Fruit fly (Drosophila melanogaster) whole organism, prepupa: ENCODE data around the gene CG7304.

Experiments used
- CG10669 ChIP-seq: fragments of 200-800 bp; sonication (Bioruptor generic); optimal IDR thresholded peaks from 3 replicates; lab custom pipeline; 2018; ENCODE audit warnings: missing biosample characterization, mild to moderate bottlenecking, missing genetic modification characterization, moderate library complexity
- CG11902 ChIP-seq: fragments of 200-800 bp; sonication (Bioruptor generic); optimal IDR thresholded peaks from 3 replicates; lab custom pipeline; 2016; ENCODE audit warnings: missing biosample characterization, missing genetic modification characterization
- CG15336 ChIP-seq: fragments of 200-800 bp; sonication (Bioruptor generic); IDR thresholded peaks from 2 replicates; pipeline ENCODE4 v1.3.6; 2022; ENCODE audit warnings: missing biosample characterization, missing genetic modification characterization
- CG16779 ChIP-seq: fragments of 200-800 bp; sonication (Bioruptor generic); optimal IDR thresholded peaks from 3 replicates; lab custom pipeline; 2017; ENCODE audit warnings: missing biosample characterization, mild to moderate bottlenecking, missing genetic modification characterization
- CG32006 ChIP-seq: fragments of 200-800 bp; sonication (Bioruptor generic); optimal IDR thresholded peaks from 3 replicates; lab custom pipeline; 2017; ENCODE audit warnings: missing biosample characterization, mild to moderate bottlenecking, missing genetic modification characterization
- CG3919 ChIP-seq: fragments of 200-800 bp; sonication (Bioruptor generic); optimal IDR thresholded peaks from 3 replicates; lab custom pipeline; 2016; ENCODE audit warnings: missing biosample characterization, missing genetic modification characterization
- CG4318 ChIP-seq: fragments of 200-800 bp; sonication (Bioruptor generic); optimal IDR thresholded peaks from 3 replicates; lab custom pipeline; 2017; ENCODE audit warnings: missing biosample characterization, mild to moderate bottlenecking, missing genetic modification characterization
- CG6163 ChIP-seq: fragments of 200-800 bp; sonication (Bioruptor generic); IDR thresholded peaks from 3 replicates; pipeline ENCODE4 v1.3.6; 2022; ENCODE audit warnings: missing biosample characterization, missing genetic modification characterization
- CG6276 ChIP-seq: fragments of 200-800 bp; sonication (Bioruptor generic); optimal IDR thresholded peaks from 2 replicates; lab custom pipeline; 2017; ENCODE audit warnings: missing biosample characterization, mild to moderate bottlenecking, missing genetic modification characterization
- CG6808 ChIP-seq: fragments of 200-800 bp; sonication (Bioruptor generic); optimal IDR thresholded peaks from 3 replicates; lab custom pipeline; 2017; ENCODE audit warnings: missing biosample characterization, missing genetic modification characterization, mild to moderate bottlenecking, moderate library complexity, missing genetic modification reagents
- CG6854 ChIP-seq: fragments of 200-800 bp; sonication (Bioruptor generic); optimal IDR thresholded peaks from 2 replicates; lab custom pipeline; 2017; ENCODE audit warnings: missing biosample characterization, mild to moderate bottlenecking, missing genetic modification characterization
- CG7368 ChIP-seq: fragments of 200-800 bp; sonication (Bioruptor generic); optimal IDR thresholded peaks from 3 replicates; lab custom pipeline; 2016; ENCODE audit warnings: missing biosample characterization, missing genetic modification characterization
- CG9139 ChIP-seq: fragments of 200-800 bp; sonication (Bioruptor generic); optimal IDR thresholded peaks from 3 replicates; lab custom pipeline; 2017; ENCODE audit warnings: missing biosample characterization, mild to moderate bottlenecking, missing genetic modification characterization
- Eip75B ChIP-seq: fragments of 200-800 bp; sonication (Bioruptor generic); optimal IDR thresholded peaks from 3 replicates; lab custom pipeline; 2016; ENCODE audit warnings: missing biosample characterization, missing genetic modification characterization
- Ets21C ChIP-seq: fragments of 200-800 bp; sonication (Bioruptor generic); optimal IDR thresholded peaks from 3 replicates; lab custom pipeline; 2016; ENCODE audit warnings: missing biosample characterization, missing genetic modification characterization
- Hr4 ChIP-seq: fragments of 200-800 bp; sonication (Bioruptor generic); optimal IDR thresholded peaks from 3 replicates; lab custom pipeline; 2016; ENCODE audit warnings: missing biosample characterization, missing genetic modification characterization
- OdsH ChIP-seq: fragments of 200-800 bp; sonication (Bioruptor generic); optimal IDR thresholded peaks from 3 replicates; lab custom pipeline; 2016; ENCODE audit warnings: missing biosample characterization, missing genetic modification characterization
- Smox ChIP-seq: fragments of 200-800 bp; sonication (Bioruptor generic); optimal IDR thresholded peaks from 3 replicates; lab custom pipeline; 2016; ENCODE audit warnings: missing biosample characterization, missing genetic modification characterization
- Sox102F ChIP-seq: fragments of 200-800 bp; sonication (Bioruptor generic); optimal IDR thresholded peaks from 2 replicates; lab custom pipeline; 2016; ENCODE audit warnings: missing biosample characterization, mild to moderate bottlenecking, missing genetic modification characterization
- dsx ChIP-seq: fragments of 200-800 bp; optimal IDR thresholded peaks from 3 replicates; lab custom pipeline; 2019; ENCODE audit warnings: missing biosample characterization, mild to moderate bottlenecking, missing genetic modification characterization, moderate library complexity; ENCODE audit not compliant: poor library complexity, severe bottlenecking
- eg ChIP-seq: fragments of 200-800 bp; sonication (Bioruptor generic); IDR thresholded peaks from 3 replicates; pipeline ENCODE4 v1.3.6; 2022; ENCODE audit warnings: missing biosample characterization, missing genetic modification characterization
- fd59A ChIP-seq: fragments of 200-800 bp; sonication (Bioruptor generic); optimal IDR thresholded peaks from 2 replicates; lab custom pipeline; 2017; ENCODE audit warnings: missing biosample characterization, mild to moderate bottlenecking, missing genetic modification characterization, missing genetic modification reagents
- fkh ChIP-seq: fragments of 200-800 bp; sonication (Bioruptor generic); optimal IDR thresholded peaks from 3 replicates; lab custom pipeline; 2017; ENCODE audit warnings: missing biosample characterization, mild to moderate bottlenecking, missing genetic modification characterization, moderate library complexity
- net ChIP-seq: fragments of 200-800 bp; sonication (Bioruptor generic); optimal IDR thresholded peaks from 3 replicates; lab custom pipeline; 2016; ENCODE audit warnings: missing biosample characterization, missing genetic modification characterization
- pdm3 ChIP-seq: fragments of 200-800 bp; sonication (Bioruptor generic); optimal IDR thresholded peaks from 3 replicates; lab custom pipeline; 2016; ENCODE audit warnings: missing biosample characterization, missing genetic modification characterization
- salr ChIP-seq, 2 experiments: fragments of 200-800 bp; sonication (Bioruptor generic); optimal IDR thresholded peaks; 3 replicates each; lab custom pipeline; 2016 to 2018; ENCODE audit warnings: missing biosample characterization in 2 of 2, missing genetic modification characterization in 2 of 2, mild to moderate bottlenecking in 1 of 2
- spab ChIP-seq: fragments of 200-800 bp; sonication (Bioruptor generic); optimal IDR thresholded peaks from 2 replicates; lab custom pipeline; 2017; ENCODE audit warnings: missing biosample characterization, mild to moderate bottlenecking, missing genetic modification characterization, missing genetic modification reagents
- topi ChIP-seq: fragments of 200-800 bp; sonication (Bioruptor generic); optimal IDR thresholded peaks from 3 replicates; lab custom pipeline; 2016; ENCODE audit warnings: missing biosample characterization, missing genetic modification characterization
- vri ChIP-seq: fragments of 200-800 bp; sonication (Bioruptor generic); optimal IDR thresholded peaks from 3 replicates; lab custom pipeline; 2016; ENCODE audit warnings: missing biosample characterization, mild to moderate bottlenecking, missing genetic modification characterization

Gene CG7304

DNA sequence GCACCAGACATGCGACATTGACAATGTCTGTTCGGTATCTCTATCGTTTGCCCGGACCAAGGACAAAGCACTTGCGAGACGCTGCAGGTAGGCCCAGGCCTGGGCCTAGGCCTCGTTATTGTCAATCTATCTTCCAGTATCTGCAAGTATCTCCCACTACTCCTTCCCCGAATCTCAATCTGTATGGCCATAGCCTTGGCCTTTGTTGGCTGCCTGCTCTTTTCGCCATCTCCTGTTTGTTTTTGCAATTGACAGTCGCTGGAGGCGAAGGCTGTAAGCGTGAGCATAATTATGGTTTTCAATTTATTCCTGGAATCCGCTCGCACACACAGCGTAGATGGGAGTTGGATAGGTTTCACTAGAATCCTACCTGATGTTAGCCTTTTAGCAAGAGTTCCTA, 32.5 kb downstream of the CG7304 start:
- TF ChIP-seq eg (GFP tag; lab: Robert Waterston, UW) = no peak

DNA sequence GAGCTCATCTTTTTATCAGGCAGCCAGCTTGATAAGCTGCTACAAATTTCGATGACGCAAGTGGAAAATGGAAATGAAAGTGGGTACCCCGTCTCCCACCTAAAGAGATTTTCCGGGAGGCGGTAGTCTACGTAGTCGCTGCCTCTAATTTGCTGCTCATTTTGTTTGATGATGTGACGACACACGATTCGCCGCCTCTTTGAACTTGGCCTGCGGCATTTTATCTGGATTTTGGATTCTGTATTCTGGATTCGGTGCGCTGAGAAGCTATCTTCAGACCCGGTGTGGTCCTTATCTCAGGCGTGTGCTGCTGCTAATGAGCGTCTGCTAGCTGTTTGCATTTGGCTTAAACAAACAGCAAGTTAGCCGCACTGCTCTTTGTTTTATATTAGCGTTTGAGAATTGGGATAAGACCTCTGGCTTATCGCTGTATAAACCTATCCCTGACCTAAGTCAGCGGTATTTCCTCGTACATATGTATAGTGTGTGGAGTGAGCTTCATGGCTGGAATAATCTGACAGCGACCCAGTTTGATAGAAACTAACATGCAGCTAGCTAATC, 34.5 kb downstream of the CG7304 start:
- TF ChIP-seq fkh (GFP tag; lab: Kevin White, UChicago) (peak; percentile 93), Sox102F (no peak)
- TF ChIP-seq, all 60 proteins: peak for 1

DNA sequence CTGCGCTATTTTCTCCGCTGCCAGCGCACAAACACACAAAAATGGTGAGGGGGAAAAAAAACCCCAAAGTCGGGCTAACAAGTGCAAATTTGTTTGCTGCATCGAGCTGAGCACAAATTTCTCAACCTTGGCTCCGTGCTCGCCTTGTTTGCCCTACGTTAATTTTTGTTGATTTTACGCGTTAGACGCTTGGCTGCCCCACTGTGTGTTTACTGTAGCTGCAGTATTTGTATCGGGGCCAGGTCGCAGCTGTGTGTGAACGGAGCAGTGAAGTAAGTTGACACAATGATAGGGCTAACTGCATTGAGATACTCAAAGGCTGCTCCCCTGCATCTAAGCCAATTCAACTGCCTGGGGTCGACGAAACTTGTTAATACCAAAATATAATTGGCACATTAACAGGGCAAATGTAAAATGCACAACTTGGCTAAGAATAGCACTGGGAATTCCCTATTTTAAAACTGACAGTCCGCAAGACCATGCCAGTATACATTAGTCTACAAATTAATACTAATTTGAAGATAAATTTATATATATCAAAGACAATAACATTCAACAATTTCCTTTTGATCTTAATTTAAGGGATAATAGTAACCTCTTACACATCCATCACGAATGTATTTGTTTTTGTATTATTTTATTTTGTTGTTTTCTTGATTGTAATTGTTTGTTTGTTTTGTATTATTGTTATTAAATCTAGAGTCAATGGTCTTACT, 36.4 kb downstream of the CG7304 start, which contains the start of gene CG42571:
Gene CG42571 (plus strand): TSS at position 666 of the 716 bp plus-strand sequence.
- TF ChIP-seq fkh (GFP tag; lab: Kevin White, UChicago) (peak; percentile 89), CG4318 (GFP tag; lab: Kevin White, UChicago) (no peak)

- TF ChIP-seq Hr4 (GFP tag; lab: Kevin White, UChicago) = no peak
- TF ChIP-seq pdm3 (GFP tag; lab: Kevin White, UChicago) = no peak
- no peak for TF ChIP-seq spab
- no peak for TF ChIP-seq CG7368 (GFP tag; lab: Kevin White, UChicago)
- TF ChIP-seq CG32006 (GFP tag; lab: Kevin White, UChicago) = no peak
- TF ChIP-seq fd59A (GFP tag; lab: Kevin White, UChicago) = no peak
- no peak for TF ChIP-seq CG10669 (GFP tag; lab: Kevin White, UChicago)
- no peak for TF ChIP-seq CG16779
- TF ChIP-seq Eip75B (GFP tag; lab: Kevin White, UChicago) = no peak
- TF ChIP-seq CG6163 (GFP tag; lab: Robert Waterston, UW) = no peak
- TF ChIP-seq dsx (GFP tag; lab: Kevin White, UChicago) = no peak
- no peak for TF ChIP-seq CG6808
- TF ChIP-seq CG15336 = no peak
- no peak for TF ChIP-seq vri
- TF ChIP-seq Ets21C (GFP tag; lab: Kevin White, UChicago) = no peak
- TF ChIP-seq OdsH (GFP tag; lab: Kevin White, UChicago) = no peak
- TF ChIP-seq net (GFP tag; lab: Kevin White, UChicago) = no peak
These were observed 38.0 kb downstream of the CG7304 start, which contains the start of gene CG42570 for dm6 chr3L:15717519-15717918. CG42570 (plus strand) TSS chr3L:15717819.

dm6 chr3L:15720224-15720623, 40.7 kb downstream of the CG7304 start:
- no peak for TF ChIP-seq eg (GFP tag; lab: Robert Waterston, UW)
- no peak for TF ChIP-seq CG6854 (GFP tag; lab: Kevin White, UChicago)
- no peak for TF ChIP-seq dsx (GFP tag; lab: Kevin White, UChicago)
- no peak for TF ChIP-seq topi (GFP tag; lab: Kevin White, UChicago)
- no peak for TF ChIP-seq CG6276 (GFP tag; lab: Kevin White, UChicago)
- TF ChIP-seq Smox (GFP tag; lab: Kevin White, UChicago) = no peak
- TF ChIP-seq CG9139 = no peak
- TF ChIP-seq CG11902 = no peak
- no peak for TF ChIP-seq CG6808
- no peak for TF ChIP-seq CG10669 (GFP tag; lab: Kevin White, UChicago)
- TF ChIP-seq CG3919 (GFP tag; lab: Kevin White, UChicago) = no peak
- no peak for TF ChIP-seq OdsH (GFP tag; lab: Kevin White, UChicago)
- no peak for TF ChIP-seq Sox102F
- TF ChIP-seq salr (GFP tag; optimal IDR thresholded peaks at IDR 0.05; lab: Kevin White, UChicago) = no peak
- TF ChIP-seq CG32006 (GFP tag; lab: Kevin White, UChicago) = no peak
- TF ChIP-seq, all 60 proteins: peak for 0

- TF ChIP-seq CG16779 (no peak), Hr4 (GFP tag; lab: Kevin White, UChicago) (no peak)
These were observed 41.4 kb downstream of the CG7304 start for dm6 chr3L:15720905-15721304.
